Worm (Caenorhabditis elegans) whole organism, L4/young adult: ENCODE data around the gene Y69A2AR.46.

Source experiments
- W03F9.2 ChIP-seq: fragments of 150-350 bp; optimal IDR thresholded peaks from 2 replicates; lab custom pipeline; 2014; ENCODE audit warnings: missing biosample characterization, missing genetic modification characterization
- dao-5 ChIP-seq: sonication (generic microtip); optimal IDR thresholded peaks from 2 replicates; lab custom pipeline; 2016; ENCODE audit warnings: missing genotype, missing genetic modification characterization, moderate library complexity, missing compliant biosample characterization

- TF ChIP-seq W03F9.2 (tag; lab: Kevin White, UChicago) (peak; percentile 50), dao-5 (tag; lab: Kevin White, UChicago) (no peak)
Measured at ce11 chrIV:2599634-2600033, 38.2 kb downstream of the Y69A2AR.46 start.
